Worm (Caenorhabditis elegans): ENCODE results near the gene F52F10.2.

The F52F10.2 gene

ce11 chrV:1534315-1534714 lies 13.6 kb upstream of the F52F10.2 start, which contains the start of gene trx-5:
Gene trx-5, minus strand, starts transcription at chrV:1534415.
- TF ChIP-seq isw-1 (GFP tag; IDR thresholded peaks at IDR 0.05): no peak
- no peak for TF ChIP-seq efl-1 (optimal IDR thresholded peaks at IDR 0.05)
- peak in 1 of 2 experiments; percentile 23 for TF ChIP-seq efl-1 (GFP tag; optimal IDR thresholded peaks at IDR 0.05 in 1 of 2)
- no peak for TF ChIP-seq C04F5.9 (tag; optimal IDR thresholded peaks at IDR 0.05)

- TF ChIP-seq ztf-4 (tag; optimal IDR thresholded peaks at IDR 0.05): no peak
- no peak for TF ChIP-seq skn-1 (tag; optimal IDR thresholded peaks at IDR 0.05)
- TF ChIP-seq sox-4 (tag; optimal IDR thresholded peaks at IDR 0.05): no peak
- no peak for TF ChIP-seq nhr-71 (tag; optimal IDR thresholded peaks at IDR 0.05)
- no peak for TF ChIP-seq mab-9 (GFP tag; IDR thresholded peaks at IDR 0.05)
- no peak for TF ChIP-seq C04F5.9 (tag; optimal IDR thresholded peaks at IDR 0.05)
- TF ChIP-seq xbp-1 (tag; optimal IDR thresholded peaks at IDR 0.05): no peak
- no peak for TF ChIP-seq irx-1 (tag; optimal IDR thresholded peaks at IDR 0.05)
- no peak for TF ChIP-seq blmp-1 (tag; optimal IDR thresholded peaks at IDR 0.05)
- no peak for TF ChIP-seq lin-14 (GFP tag; optimal IDR thresholded peaks at IDR 0.05)
- no peak for TF ChIP-seq nhr-76 (tag; optimal IDR thresholded peaks at IDR 0.05)
- TF ChIP-seq C16A3.4 (tag; optimal IDR thresholded peaks at IDR 0.05): no peak
- TF ChIP-seq pqm-1 (tag; optimal IDR thresholded peaks at IDR 0.05): no peak
- TF ChIP-seq ceh-82 (tag; optimal IDR thresholded peaks at IDR 0.05): no peak
- no peak for TF ChIP-seq mep-1 (tag; optimal IDR thresholded peaks at IDR 0.05)
- no peak for TF ChIP-seq swsn-7 (tag; optimal IDR thresholded peaks at IDR 0.05)
- TF ChIP-seq mdl-1 (tag; optimal IDR thresholded peaks at IDR 0.05): no peak
- TF ChIP-seq unc-30 (tag; optimal IDR thresholded peaks at IDR 0.05): no peak
Observed at ce11 chrV:1536979-1537378, 11.0 kb upstream of the F52F10.2 start, which contains the start of gene K02H11.9. Gene K02H11.9, minus strand, starts transcription at chrV:1537079.

ce11 chrV:1538842-1539241 lies 9.1 kb upstream of the F52F10.2 start:
- no peak for TF ChIP-seq ceh-90 (tag; optimal IDR thresholded peaks at IDR 0.05)
- TF ChIP-seq ceh-88 (GFP tag; IDR thresholded peaks at IDR 0.05): no peak
- TF ChIP-seq lin-13 (GFP tag; optimal IDR thresholded peaks at IDR 0.05): no peak
- TF ChIP-seq Y116A8C.19 (tag; optimal IDR thresholded peaks at IDR 0.05; ENCODE audit: borderline replicate concordance): no peak
- no peak for TF ChIP-seq egl-27 (tag; optimal IDR thresholded peaks at IDR 0.05)
- no peak for TF ChIP-seq zag-1 (tag; optimal IDR thresholded peaks at IDR 0.05)
- no peak for TF ChIP-seq dpl-1 (GFP tag; optimal IDR thresholded peaks at IDR 0.05)
- TF ChIP-seq unc-86 (tag; optimal IDR thresholded peaks at IDR 0.05): no peak
- TF ChIP-seq lir-3 (tag; optimal IDR thresholded peaks at IDR 0.05; ENCODE audit: poor library complexity): no peak
- TF ChIP-seq fkh-8 (tag; optimal IDR thresholded peaks at IDR 0.05): no peak
- no peak for TF ChIP-seq mep-1 (tag; optimal IDR thresholded peaks at IDR 0.05)
- no peak for TF ChIP-seq nhr-77 (tag; optimal IDR thresholded peaks at IDR 0.05)

- TF ChIP-seq ama-1 (optimal IDR thresholded peaks at IDR 0.05) (no peak), dpl-1 (GFP tag; optimal IDR thresholded peaks at IDR 0.05) (no peak), lin-14 (GFP tag; optimal IDR thresholded peaks at IDR 0.05) (no peak), hpl-2 (GFP tag; optimal IDR thresholded peaks at IDR 0.05) (no peak), ets-5 (GFP tag; IDR thresholded peaks at IDR 0.05) (0 out of 2 replicates have a peak, but pooled peaks have one; percentile 33), fkh-8 (tag; optimal IDR thresholded peaks at IDR 0.05) (no peak)
Observed at ce11 chrV:1540249-1540648, 7.7 kb upstream of the F52F10.2 start.

ce11 chrV:1541786-1542185 lies 6.2 kb upstream of the F52F10.2 start, which contains the start of gene oac-31:
Gene oac-31, minus strand, starts transcription at chrV:1541886.
- no peak for TF ChIP-seq ceh-82 (tag; optimal IDR thresholded peaks at IDR 0.05)
- TF ChIP-seq nhr-47 (tag; optimal IDR thresholded peaks at IDR 0.05): no peak
- no peak for TF ChIP-seq swsn-7 (tag; optimal IDR thresholded peaks at IDR 0.05)
- no peak for TF ChIP-seq C34B4.2 (tag; optimal IDR thresholded peaks at IDR 0.05)
- no peak for TF ChIP-seq hpl-2 (GFP tag; optimal IDR thresholded peaks at IDR 0.05)
- no peak for TF ChIP-seq lin-13 (GFP tag; optimal IDR thresholded peaks at IDR 0.05)
- no peak for TF ChIP-seq lir-3 (tag; optimal IDR thresholded peaks at IDR 0.05; ENCODE audit: poor library complexity)
- no peak for TF ChIP-seq mab-9 (GFP tag; IDR thresholded peaks at IDR 0.05)
- no peak for TF ChIP-seq irx-1 (tag; optimal IDR thresholded peaks at IDR 0.05)
- TF ChIP-seq grh-1 (GFP tag; IDR thresholded peaks at IDR 0.05): no peak
- TF ChIP-seq ceh-63 (GFP tag; optimal IDR thresholded peaks at IDR 0.05): no peak
- no peak for TF ChIP-seq nhr-76 (tag; optimal IDR thresholded peaks at IDR 0.05)
- TF ChIP-seq efl-3 (GFP tag; optimal IDR thresholded peaks at IDR 0.05): no peak
- TF ChIP-seq aha-1 (tag; optimal IDR thresholded peaks at IDR 0.05): no peak
- TF ChIP-seq F16B12.6 (tag; optimal IDR thresholded peaks at IDR 0.05): no peak
- TF ChIP-seq rnt-1 (tag; optimal IDR thresholded peaks at IDR 0.05): no peak
- no peak for TF ChIP-seq nhr-71 (tag; optimal IDR thresholded peaks at IDR 0.05)
- no peak for TF ChIP-seq pqm-1 (tag; optimal IDR thresholded peaks at IDR 0.05)
- no peak for TF ChIP-seq tbx-2 (tag; optimal IDR thresholded peaks at IDR 0.05)

Data from whole organism, L1 larva.